Fruit fly (Drosophila melanogaster) whole organism, prepupa: ENCODE data around the gene Trm7-32.

Source experiments
- Blimp-1 ChIP-seq: fragments of 200-800 bp; sonication (Bioruptor generic); optimal IDR thresholded peaks from 3 replicates; lab custom pipeline; 2017; ENCODE audit warnings: missing biosample characterization, missing genetic modification characterization, mild to moderate bottlenecking, moderate library complexity, missing genetic modification reagents
- CG10631 ChIP-seq: fragments of 200-800 bp; sonication (Bioruptor generic); optimal IDR thresholded peaks from 2 replicates; lab custom pipeline; 2016; ENCODE audit warnings: missing biosample characterization, missing genetic modification characterization
- CG11294 ChIP-seq: fragments of 200-800 bp; sonication (Bioruptor generic); IDR thresholded peaks from 2 replicates; pipeline ENCODE4 v1.3.6; 2022; ENCODE audit warnings: missing biosample characterization, missing genetic modification characterization
- CG11762 ChIP-seq: fragments of 200-800 bp; sonication (Bioruptor generic); optimal IDR thresholded peaks from 3 replicates; lab custom pipeline; 2016; ENCODE audit warnings: missing biosample characterization, missing genetic modification characterization; ENCODE audit not compliant: insufficient read depth
- CG11902 ChIP-seq: fragments of 200-800 bp; sonication (Bioruptor generic); optimal IDR thresholded peaks from 3 replicates; lab custom pipeline; 2016; ENCODE audit warnings: missing biosample characterization, missing genetic modification characterization
- CG1621 ChIP-seq: fragments of 200-800 bp; sonication (Bioruptor generic); optimal IDR thresholded peaks from 3 replicates; lab custom pipeline; 2018; ENCODE audit warnings: missing biosample characterization, mild to moderate bottlenecking, missing genetic modification characterization
- CG16779 ChIP-seq: fragments of 200-800 bp; sonication (Bioruptor generic); optimal IDR thresholded peaks from 3 replicates; lab custom pipeline; 2017; ENCODE audit warnings: missing biosample characterization, mild to moderate bottlenecking, missing genetic modification characterization
- CG3032 ChIP-seq: fragments of 200-800 bp; optimal IDR thresholded peaks from 2 replicates; lab custom pipeline; 2019; ENCODE audit warnings: missing biosample characterization, mild to moderate bottlenecking, missing genetic modification characterization, moderate library complexity
- CG31627 ChIP-seq: fragments of 200-800 bp; sonication (Bioruptor generic); optimal IDR thresholded peaks from 3 replicates; lab custom pipeline; 2016; ENCODE audit warnings: missing biosample characterization, missing genetic modification characterization
- CG34406 ChIP-seq: fragments of 200-800 bp; sonication (Bioruptor generic); optimal IDR thresholded peaks from 3 replicates; lab custom pipeline; 2016; ENCODE audit warnings: missing biosample characterization, missing genetic modification characterization
- CG3919 ChIP-seq: fragments of 200-800 bp; sonication (Bioruptor generic); optimal IDR thresholded peaks from 3 replicates; lab custom pipeline; 2016; ENCODE audit warnings: missing biosample characterization, missing genetic modification characterization
- CG4318 ChIP-seq: fragments of 200-800 bp; sonication (Bioruptor generic); optimal IDR thresholded peaks from 3 replicates; lab custom pipeline; 2017; ENCODE audit warnings: missing biosample characterization, mild to moderate bottlenecking, missing genetic modification characterization
- CG6163 ChIP-seq: fragments of 200-800 bp; sonication (Bioruptor generic); IDR thresholded peaks from 3 replicates; pipeline ENCODE4 v1.3.6; 2022; ENCODE audit warnings: missing biosample characterization, missing genetic modification characterization
- CG6276 ChIP-seq: fragments of 200-800 bp; sonication (Bioruptor generic); optimal IDR thresholded peaks from 2 replicates; lab custom pipeline; 2017; ENCODE audit warnings: missing biosample characterization, mild to moderate bottlenecking, missing genetic modification characterization
- CG6792 ChIP-seq: fragments of 200-800 bp; sonication (Bioruptor generic); optimal IDR thresholded peaks from 3 replicates; lab custom pipeline; 2016; ENCODE audit warnings: missing biosample characterization, missing genetic modification characterization
- CG6808 ChIP-seq: fragments of 200-800 bp; sonication (Bioruptor generic); optimal IDR thresholded peaks from 3 replicates; lab custom pipeline; 2017; ENCODE audit warnings: missing biosample characterization, missing genetic modification characterization, mild to moderate bottlenecking, moderate library complexity, missing genetic modification reagents
- CG8119 ChIP-seq: fragments of 200-800 bp; sonication (Bioruptor generic); IDR thresholded peaks from 3 replicates; pipeline ENCODE4 v1.3.6; 2022; ENCODE audit warnings: missing biosample characterization, missing genetic modification characterization
- CG8319 ChIP-seq: fragments of 200-800 bp; sonication (Bioruptor generic); optimal IDR thresholded peaks from 3 replicates; lab custom pipeline; 2016; ENCODE audit warnings: missing biosample characterization, missing genetic modification characterization
- CG8632 ChIP-seq: fragments of 200-800 bp; sonication (Bioruptor generic); optimal IDR thresholded peaks from 3 replicates; lab custom pipeline; 2016; ENCODE audit warnings: missing biosample characterization, missing genetic modification characterization
- CG9139 ChIP-seq: fragments of 200-800 bp; sonication (Bioruptor generic); optimal IDR thresholded peaks from 3 replicates; lab custom pipeline; 2017; ENCODE audit warnings: missing biosample characterization, mild to moderate bottlenecking, missing genetic modification characterization
- Eip75B ChIP-seq: fragments of 200-800 bp; sonication (Bioruptor generic); optimal IDR thresholded peaks from 3 replicates; lab custom pipeline; 2016; ENCODE audit warnings: missing biosample characterization, missing genetic modification characterization
- Eip78C ChIP-seq: fragments of 200-800 bp; sonication (Bioruptor generic); peaks from one replicate; lab custom pipeline; 2016; ENCODE audit warnings: missing biosample characterization, missing genetic modification characterization
- Ets21C ChIP-seq: fragments of 200-800 bp; sonication (Bioruptor generic); optimal IDR thresholded peaks from 3 replicates; lab custom pipeline; 2016; ENCODE audit warnings: missing biosample characterization, missing genetic modification characterization
- Ets96B ChIP-seq: fragments of 200-800 bp; optimal IDR thresholded peaks from 2 replicates; lab custom pipeline; 2019; ENCODE audit warnings: missing biosample characterization, mild to moderate bottlenecking, missing genetic modification characterization, moderate library complexity
- Hr4 ChIP-seq: fragments of 200-800 bp; sonication (Bioruptor generic); optimal IDR thresholded peaks from 3 replicates; lab custom pipeline; 2016; ENCODE audit warnings: missing biosample characterization, missing genetic modification characterization
- Lpt ChIP-seq: fragments of 200-800 bp; sonication (Bioruptor generic); optimal IDR thresholded peaks from 3 replicates; lab custom pipeline; 2016; ENCODE audit warnings: missing biosample characterization, missing genetic modification characterization
- Met ChIP-seq: fragments of 200-800 bp; sonication (Bioruptor generic); optimal IDR thresholded peaks from 3 replicates; lab custom pipeline; 2016; ENCODE audit warnings: missing biosample characterization, missing genetic modification characterization
- OdsH ChIP-seq: fragments of 200-800 bp; sonication (Bioruptor generic); optimal IDR thresholded peaks from 3 replicates; lab custom pipeline; 2016; ENCODE audit warnings: missing biosample characterization, missing genetic modification characterization
- Smox ChIP-seq: fragments of 200-800 bp; sonication (Bioruptor generic); optimal IDR thresholded peaks from 3 replicates; lab custom pipeline; 2016; ENCODE audit warnings: missing biosample characterization, missing genetic modification characterization
- Sox102F ChIP-seq: fragments of 200-800 bp; sonication (Bioruptor generic); optimal IDR thresholded peaks from 2 replicates; lab custom pipeline; 2016; ENCODE audit warnings: missing biosample characterization, mild to moderate bottlenecking, missing genetic modification characterization
- Sox14 ChIP-seq: fragments of 200-800 bp; sonication (Bioruptor generic); optimal IDR thresholded peaks from 3 replicates; lab custom pipeline; 2016; ENCODE audit warnings: missing biosample characterization, missing genetic modification characterization
- Sox15 ChIP-seq: fragments of 200-800 bp; sonication (Bioruptor generic); optimal IDR thresholded peaks from 3 replicates; lab custom pipeline; 2016; ENCODE audit warnings: missing biosample characterization, missing genetic modification characterization
- achi ChIP-seq: fragments of 200-800 bp; sonication (Bioruptor generic); optimal IDR thresholded peaks from 3 replicates; lab custom pipeline; 2016; ENCODE audit warnings: missing biosample characterization, missing genetic modification characterization
- acj6 ChIP-seq: fragments of 200-800 bp; sonication (Bioruptor generic); optimal IDR thresholded peaks from 3 replicates; lab custom pipeline; 2016; ENCODE audit warnings: missing biosample characterization, missing genetic modification characterization
- cyc ChIP-seq: fragments of 200-800 bp; sonication (Bioruptor generic); optimal IDR thresholded peaks from 3 replicates; lab custom pipeline; 2016; ENCODE audit warnings: missing biosample characterization, missing genetic modification characterization
- dac ChIP-seq: fragments of 200-800 bp; sonication (Bioruptor generic); optimal IDR thresholded peaks from 2 replicates; lab custom pipeline; 2017; ENCODE audit warnings: missing biosample characterization, mild to moderate bottlenecking, missing genetic modification characterization
- dsx ChIP-seq: fragments of 200-800 bp; optimal IDR thresholded peaks from 3 replicates; lab custom pipeline; 2019; ENCODE audit warnings: missing biosample characterization, mild to moderate bottlenecking, missing genetic modification characterization, moderate library complexity; ENCODE audit not compliant: poor library complexity, severe bottlenecking
- eg ChIP-seq: fragments of 200-800 bp; sonication (Bioruptor generic); IDR thresholded peaks from 3 replicates; pipeline ENCODE4 v1.3.6; 2022; ENCODE audit warnings: missing biosample characterization, missing genetic modification characterization
- esn ChIP-seq: fragments of 200-800 bp; sonication (Bioruptor generic); optimal IDR thresholded peaks from 2 replicates; lab custom pipeline; 2016; ENCODE audit warnings: missing biosample characterization, mild to moderate bottlenecking, missing genetic modification characterization, moderate library complexity
- fkh ChIP-seq: fragments of 200-800 bp; sonication (Bioruptor generic); optimal IDR thresholded peaks from 3 replicates; lab custom pipeline; 2017; ENCODE audit warnings: missing biosample characterization, mild to moderate bottlenecking, missing genetic modification characterization, moderate library complexity
- salr ChIP-seq, 2 experiments: fragments of 200-800 bp; sonication (Bioruptor generic); optimal IDR thresholded peaks; 3 replicates each; lab custom pipeline; 2016 to 2018; ENCODE audit warnings: missing biosample characterization in 2 of 2, missing genetic modification characterization in 2 of 2, mild to moderate bottlenecking in 1 of 2
- spab ChIP-seq: fragments of 200-800 bp; sonication (Bioruptor generic); optimal IDR thresholded peaks from 2 replicates; lab custom pipeline; 2017; ENCODE audit warnings: missing biosample characterization, mild to moderate bottlenecking, missing genetic modification characterization, missing genetic modification reagents
- svp ChIP-seq: fragments of 200-800 bp; sonication (Bioruptor generic); peaks from one replicate; lab custom pipeline; 2016; ENCODE audit warnings: missing biosample characterization, missing genetic modification characterization
- topi ChIP-seq: fragments of 200-800 bp; sonication (Bioruptor generic); optimal IDR thresholded peaks from 3 replicates; lab custom pipeline; 2016; ENCODE audit warnings: missing biosample characterization, missing genetic modification characterization
- vri ChIP-seq: fragments of 200-800 bp; sonication (Bioruptor generic); optimal IDR thresholded peaks from 3 replicates; lab custom pipeline; 2016; ENCODE audit warnings: missing biosample characterization, mild to moderate bottlenecking, missing genetic modification characterization

Gene Trm7-32

dm6 chr3R:17052465-17053149 lies 12.1 kb downstream of the Trm7-32 start (continued):
- TF ChIP-seq CG6163 = peak; percentile 57; the same call in 2 of the 3 replicates
- peak; percentile 61 for TF ChIP-seq CG11762 (GFP tag; lab: Kevin White, UChicago)
- TF ChIP-seq Hr4 = peak; percentile 41
- peak; percentile 16 for TF ChIP-seq CG11902 (GFP tag; lab: Kevin White, UChicago)
- peak; percentile 76 for TF ChIP-seq OdsH (GFP tag; lab: Kevin White, UChicago)
- TF ChIP-seq CG31627 (GFP tag; lab: Kevin White, UChicago) = peak; percentile 47
- peak; percentile 68 for TF ChIP-seq topi (GFP tag; lab: Kevin White, UChicago)
- peak; percentile 89 for TF ChIP-seq CG6808 (GFP tag; lab: Kevin White, UChicago)
- TF ChIP-seq Ets96B (tag; lab: Kevin White, UChicago) = peak; percentile 86
- peak; percentile 67 for TF ChIP-seq CG34406
- TF ChIP-seq Sox15 (GFP tag; lab: Kevin White, UChicago) = peak; percentile 46
- peak; percentile 79 for TF ChIP-seq Eip75B (GFP tag; lab: Kevin White, UChicago)
- peak; percentile 64 for TF ChIP-seq CG8119 (GFP tag; lab: Robert Waterston, UW)
- TF ChIP-seq dac (GFP tag; lab: Kevin White, UChicago) = peak; percentile 18
- peak; percentile 11 for TF ChIP-seq CG6276 (GFP tag; lab: Kevin White, UChicago)
- TF ChIP-seq acj6 (GFP tag; lab: Kevin White, UChicago) = peak; percentile 63
- TF ChIP-seq svp (GFP tag; lab: Kevin White, UChicago) = peak; percentile 82
- peak; percentile 79 for TF ChIP-seq Sox102F (GFP tag; lab: Kevin White, UChicago)

dm6 chr3R:17053415-17054177 lies 13.1 kb downstream of the Trm7-32 start, which contains the start of gene Dad:
TSS of gene Dad (plus strand) at chr3R:17054007.
- TF ChIP-seq CG6163 (peak; percentile 49), CG6792 (GFP tag; lab: Kevin White, UChicago) (peak; percentile 22), CG9139 (GFP tag; lab: Kevin White, UChicago) (peak; percentile 50), CG1621 (no peak), Eip78C (GFP tag; lab: Kevin White, UChicago) (peak; percentile 94), Blimp-1 (GFP tag; lab: Kevin White, UChicago) (peak; percentile 6), CG3032 (peak; percentile 21), Eip75B (GFP tag; lab: Kevin White, UChicago) (peak; percentile 16), Smox (peak; percentile 62), spab (no peak), dac (GFP tag; lab: Kevin White, UChicago) (no peak), CG3919 (GFP tag; lab: Kevin White, UChicago) (peak; percentile 25), Sox14 (GFP tag; lab: Kevin White, UChicago) (peak; percentile 26), Sox102F (GFP tag; lab: Kevin White, UChicago) (peak; percentile 54), CG6808 (GFP tag; lab: Kevin White, UChicago) (no peak), salr (GFP tag; optimal IDR thresholded peaks at IDR 0.05; lab: Kevin White, UChicago) (no peak), fkh (no peak), svp (GFP tag; lab: Kevin White, UChicago) (peak; percentile 82), Lpt (GFP tag; lab: Kevin White, UChicago) (no peak), OdsH (GFP tag; lab: Kevin White, UChicago) (peak; percentile 29), CG16779 (peak; percentile 52), acj6 (GFP tag; lab: Kevin White, UChicago) (peak; percentile 30), cyc (GFP tag; lab: Kevin White, UChicago) (peak; percentile 16), CG8632 (GFP tag; lab: Kevin White, UChicago) (peak; percentile 28), esn (peak; percentile 65), topi (GFP tag; lab: Kevin White, UChicago) (peak; percentile 67), Hr4 (no peak), Met (peak; percentile 63), vri (GFP tag; lab: Kevin White, UChicago) (peak; percentile 35), Ets21C (GFP tag; lab: Kevin White, UChicago) (peak; percentile 11), CG4318 (GFP tag; lab: Kevin White, UChicago) (no peak), CG11294 (GFP tag; lab: Robert Waterston, UW) (no peak), eg (GFP tag; lab: Robert Waterston, UW) (peak; percentile 48; the same call in 1 of the 3 replicates), CG10631 (GFP tag; lab: Kevin White, UChicago) (peak; percentile 9), CG8319 (no peak), CG11902 (GFP tag; lab: Kevin White, UChicago) (no peak), CG11762 (GFP tag; lab: Kevin White, UChicago) (no peak), dsx (GFP tag; lab: Kevin White, UChicago) (peak; percentile 36), achi (GFP tag; lab: Kevin White, UChicago) (peak; percentile 34)
